Fruit fly (Drosophila melanogaster): Measurements from ENCODE around the gene Lamtor4.

- TF ChIP-seq cic (GFP tag; optimal IDR thresholded peaks at IDR 0.05) (no peak), kay (GFP tag; ENCODE audit: borderline replicate concordance) (no peak), CG33017 (tag; optimal IDR thresholded peaks at IDR 0.05) (no peak), tj (GFP tag; optimal IDR thresholded peaks at IDR 0.05) (no peak), CG11617 (GFP tag; optimal IDR thresholded peaks at IDR 0.05) (no peak), CG7101 (tag; optimal IDR thresholded peaks at IDR 0.05) (no peak), CG12768 (GFP tag; optimal IDR thresholded peaks at IDR 0.05) (no peak)
Measured at dm6 chr3L:3934110-3934509, 37.4 kb downstream of the Lamtor4 start.

Data from whole organism, adult.